Worm (Caenorhabditis elegans) whole organism, L4 larva: ENCODE data around the gene B0336.12.
A peak's percentile ranks its signal among the peaks of the same experiment; 100 is the strongest.

ENCODE experiments used
- F49E8.2 ChIP-seq: sonication (generic microtip); optimal IDR thresholded peaks from 2 replicates; lab custom pipeline; 2016; ENCODE audit warnings: missing compliant biosample characterization, mild to moderate bottlenecking, missing genetic modification characterization, borderline replicate concordance
- Y48G9A.11 ChIP-seq: fragments of 200-800 bp; sonication (Bioruptor generic); IDR thresholded peaks from 2 replicates; pipeline ENCODE4 v1.3.6; 2022; ENCODE audit warnings: missing genetic modification reagents, missing genetic modification characterization, missing compliant biosample characterization
- aha-1 ChIP-seq: fragments of 150-350 bp; peaks from one replicate; lab custom pipeline; 2014; ENCODE audit warnings: missing biosample characterization, missing genetic modification characterization
- ceh-82 ChIP-seq: sonication (generic microtip); optimal IDR thresholded peaks from 2 replicates; lab custom pipeline; 2017; ENCODE audit warnings: missing biosample characterization, missing genetic modification characterization
- ctbp-1 ChIP-seq: fragments of 200-800 bp; sonication (Bioruptor generic); IDR thresholded peaks from 2 replicates; pipeline ENCODE4 v1.3.6; 2022; ENCODE audit warnings: missing genetic modification reagents, missing genetic modification characterization, missing compliant biosample characterization
- daf-19 ChIP-seq: fragments of 200-800 bp; sonication (Bioruptor generic); conservative IDR thresholded peaks from 2 replicates; pipeline ENCODE4 v1.3.6; 2022; ENCODE audit warnings: missing genetic modification characterization, missing compliant biosample characterization
- daf-8 ChIP-seq: fragments of 200-800 bp; sonication (Bioruptor generic); IDR thresholded peaks from 2 replicates; pipeline ENCODE4 v1.3.6; 2022; ENCODE audit warnings: missing genetic modification characterization, missing compliant biosample characterization
- dmd-9 ChIP-seq: fragments of 200-800 bp; sonication (Bioruptor generic); IDR thresholded peaks from 2 replicates; pipeline ENCODE4 v1.3.6; 2022; ENCODE audit warnings: missing genetic modification reagents, missing genetic modification characterization, missing compliant biosample characterization
- jun-1 ChIP-seq: fragments of 150-350 bp; optimal IDR thresholded peaks from 2 replicates; lab custom pipeline; 2014; ENCODE audit warnings: missing biosample characterization, missing genetic modification reagents, missing genetic modification characterization
- lim-7 ChIP-seq: fragments of 200-800 bp; sonication (Bioruptor generic); IDR thresholded peaks from 2 replicates; pipeline ENCODE4 v1.3.6; 2022; ENCODE audit warnings: missing genetic modification characterization, missing compliant biosample characterization
- lin-29 ChIP-seq: fragments of 200-800 bp; sonication (Bioruptor generic); IDR thresholded peaks from 2 replicates; pipeline ENCODE4 v1.3.6; 2022; ENCODE audit warnings: missing genetic modification reagents, missing genetic modification characterization, missing compliant biosample characterization
- lin-39 ChIP-seq: fragments of 150-350 bp; optimal IDR thresholded peaks from 2 replicates; lab custom pipeline; 2014; ENCODE audit warnings: missing biosample characterization, missing genetic modification reagents, missing genetic modification characterization
- madf-5 ChIP-seq, 2 experiments: fragments of 200-800 bp; sonication (Bioruptor generic); IDR thresholded peaks; 2 replicates each; pipeline ENCODE4 v1.3.6; 2022; ENCODE audit warnings: missing compliant biosample characterization in 2 of 2, missing genetic modification characterization in 2 of 2
- mdl-1 ChIP-seq, 2 experiments: fragments of 150-350 bp in 1 of 2; sonication (generic microtip) in 1 of 2; optimal IDR thresholded peaks; 2 replicates each; lab custom pipeline; 2014 to 2017; ENCODE audit warnings: missing biosample characterization in 2 of 2, missing genetic modification characterization in 2 of 2
- mdt-29 ChIP-seq: fragments of 200-800 bp; sonication (Bioruptor generic); IDR thresholded peaks from 2 replicates; pipeline ENCODE4 v1.3.6; 2022; ENCODE audit warnings: missing genetic modification reagents, missing genetic modification characterization, missing compliant biosample characterization
- mep-1 ChIP-seq: fragments of 150-350 bp; sonication (generic microtip); optimal IDR thresholded peaks from 3 replicates; lab custom pipeline; 2014; ENCODE audit warnings: missing biosample characterization, missing genetic modification characterization
- nhr-10 ChIP-seq: fragments of 150-350 bp; optimal IDR thresholded peaks from 2 replicates; lab custom pipeline; 2014; ENCODE audit warnings: missing biosample characterization, missing genetic modification characterization
- nhr-102 ChIP-seq: sonication (generic microtip); optimal IDR thresholded peaks from 2 replicates; lab custom pipeline; 2016; ENCODE audit warnings: mild to moderate bottlenecking, missing genetic modification characterization, moderate library complexity, missing compliant biosample characterization
- nhr-25 ChIP-seq: sonication (generic microtip); optimal IDR thresholded peaks from 2 replicates; lab custom pipeline; 2017; ENCODE audit warnings: missing genetic modification characterization, mild to moderate bottlenecking, missing compliant biosample characterization, antibody characterized with exemption, moderate library complexity, borderline replicate concordance; ENCODE audit not compliant: insufficient read depth
- nhr-28 ChIP-seq: fragments of 150-350 bp; optimal IDR thresholded peaks from 2 replicates; lab custom pipeline; 2014; ENCODE audit warnings: missing biosample characterization, missing genetic modification characterization
- nhr-6 ChIP-seq: fragments of 150-350 bp; optimal IDR thresholded peaks from 2 replicates; lab custom pipeline; 2014; ENCODE audit warnings: missing biosample characterization, missing genetic modification characterization
- nhr-76 ChIP-seq: fragments of 150-350 bp; optimal IDR thresholded peaks from 2 replicates; lab custom pipeline; 2014; ENCODE audit warnings: missing biosample characterization, missing genetic modification characterization
- nhr-77 ChIP-seq: fragments of 150-350 bp; optimal IDR thresholded peaks from 2 replicates; lab custom pipeline; 2014; ENCODE audit warnings: missing biosample characterization, missing genetic modification characterization
- pqm-1 ChIP-seq: sonication (generic microtip); optimal IDR thresholded peaks from 2 replicates; lab custom pipeline; 2017; ENCODE audit warnings: missing biosample characterization, missing genetic modification characterization
- rbr-2 ChIP-seq: sonication (generic microtip); optimal IDR thresholded peaks from 2 replicates; lab custom pipeline; 2016; ENCODE audit warnings: missing genotype, missing genetic modification characterization, missing compliant biosample characterization
- snpc-1.2 ChIP-seq: fragments of 200-800 bp; sonication (Bioruptor generic); IDR thresholded peaks from 2 replicates; pipeline ENCODE4 v1.3.6; 2022; ENCODE audit warnings: missing genetic modification reagents, missing genetic modification characterization, missing compliant biosample characterization
- spr-1 ChIP-seq: sonication (generic microtip); optimal IDR thresholded peaks from 2 replicates; lab custom pipeline; 2016; ENCODE audit warnings: mild to moderate bottlenecking, missing genetic modification characterization, missing compliant biosample characterization
- unc-130 ChIP-seq: sonication (generic microtip); optimal IDR thresholded peaks from 2 replicates; lab custom pipeline; 2016; ENCODE audit warnings: missing genetic modification reagents, missing genetic modification characterization, missing compliant biosample characterization
- unc-62 ChIP-seq, 3 experiments: fragments of 150-350 bp in 1 of 3; sonication (generic microtip); optimal IDR thresholded peaks in 2 of 3; peaks in 1 of 3; 1 replicate in 1 of 3; 2 replicates in 2 of 3; lab custom pipeline; 2014 to 2017; ENCODE audit warnings: missing biosample characterization in 3 of 3, missing genetic modification characterization in 3 of 3, missing genetic modification reagents in 3 of 3, missing genotype in 1 of 3
- zip-11 ChIP-seq: fragments of 200-800 bp; sonication (Bioruptor generic); IDR thresholded peaks from 2 replicates; pipeline ENCODE4 v1.3.6; 2022; ENCODE audit warnings: missing genetic modification characterization, missing compliant biosample characterization

The B0336.12 gene

DNA sequence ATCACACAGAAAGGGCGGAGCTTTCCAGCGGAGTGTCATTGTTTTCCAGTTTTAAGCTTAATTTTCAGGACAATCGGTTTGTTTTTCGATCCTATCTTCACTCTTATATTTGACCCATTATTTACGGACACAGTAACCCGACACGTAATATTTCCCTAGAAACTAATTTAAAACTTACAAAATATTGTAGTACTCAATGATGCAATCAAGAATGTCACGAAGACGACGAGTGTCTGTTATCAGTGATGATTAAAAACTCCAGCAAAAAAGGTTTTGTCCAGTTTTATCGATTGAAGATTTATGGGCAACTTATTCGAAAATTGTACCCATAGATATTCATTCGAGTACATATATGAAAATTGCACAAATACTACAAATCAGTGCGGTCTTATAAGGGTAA lies 23.0 kb upstream of the B0336.12 start, which contains the start of gene B0244.17:
Gene B0244.17, plus strand, starts transcription at position 301 of the 400 bp plus-strand sequence.
- TF ChIP-seq ctbp-1 (GFP tag; lab: Robert Waterston, UW) (no peak), nhr-6 (tag; lab: Kevin White, UChicago) (no peak), nhr-28 (tag; lab: Kevin White, UChicago) (peak; percentile 37), nhr-76 (no peak)

DNA sequence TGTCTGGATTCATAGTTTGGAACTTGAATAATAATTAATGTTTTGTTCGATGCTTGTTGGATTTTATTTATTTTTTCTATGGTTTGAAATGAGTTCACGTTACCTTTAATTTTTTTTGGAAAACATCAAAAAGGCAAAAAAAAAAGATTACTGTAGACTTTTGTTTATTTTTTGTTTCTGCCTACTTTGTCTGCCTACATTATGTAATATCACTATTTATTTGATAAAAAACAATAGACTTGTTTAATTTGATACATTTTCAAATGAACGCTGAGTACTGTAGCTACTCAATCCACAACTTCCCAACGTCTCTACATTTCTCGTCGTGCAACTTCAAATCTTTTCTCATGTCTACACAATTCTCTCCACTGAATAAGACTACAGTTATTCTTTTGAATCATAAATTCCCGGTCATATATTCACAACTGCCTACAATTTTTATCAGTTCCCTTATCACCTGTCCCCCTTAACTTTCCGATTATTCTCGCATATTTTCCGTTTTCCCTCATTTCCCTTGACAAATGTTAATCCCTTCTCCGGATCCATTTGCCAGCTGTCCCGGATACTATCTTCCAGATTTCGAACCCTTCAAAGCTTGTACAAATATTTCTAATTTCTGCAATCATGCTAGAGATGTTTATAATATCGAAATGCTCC lies 21.2 kb upstream of the B0336.12 start, which contains the start of the genes B0244.9 and B0244.7:
Gene B0244.9, minus strand, starts transcription at position 51 of the 657 bp plus-strand sequence.
Gene B0244.7, plus strand, starts transcription at position 522 of the 657 bp plus-strand sequence.
- TF ChIP-seq snpc-1.2 (GFP tag; lab: Robert Waterston, UW) (no peak), daf-8 (no peak), nhr-25 (tag; lab: Kevin White, UChicago) (no peak), lin-29 (GFP tag; lab: Robert Waterston, UW) (no peak), jun-1 (tag; lab: Kevin White, UChicago) (no peak), daf-19 (no peak), unc-62 (GFP tag; optimal IDR thresholded peaks at IDR 0.05 in 1 of 2; lab: Kevin White, UChicago) (no peak), unc-62 (tag; optimal IDR thresholded peaks at IDR 0.05; lab: Kevin White, UChicago) (no peak), nhr-28 (tag; lab: Kevin White, UChicago) (peak; percentile 62), dmd-9 (GFP tag; lab: Robert Waterston, UW) (no peak), pqm-1 (peak; percentile 56), madf-5 (GFP tag; IDR thresholded peaks at IDR 0.05; lab: Robert Waterston, UW) (no peak), ceh-82 (no peak)
- TF ChIP-seq, all 104 proteins: peak for 2

DNA sequence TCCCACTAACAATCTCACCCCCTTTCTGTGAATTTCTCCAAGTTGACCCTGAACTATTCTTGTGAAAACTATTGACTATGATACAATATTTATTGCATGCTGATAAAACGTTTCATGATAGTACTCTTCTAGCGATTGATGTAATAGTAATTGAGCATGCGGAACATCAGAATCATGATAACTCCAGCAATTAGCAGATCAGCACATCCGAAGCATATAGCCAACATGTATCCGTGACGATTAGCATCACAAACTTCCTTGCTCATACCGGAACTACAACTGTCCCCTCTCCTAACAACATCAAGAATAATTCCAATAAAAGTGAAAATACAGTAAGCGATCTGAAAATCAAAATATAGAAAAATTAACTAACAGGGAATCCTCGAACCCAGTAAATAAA lies 20.1 kb upstream of the B0336.12 start:
- TF ChIP-seq unc-62 (GFP tag; optimal IDR thresholded peaks at IDR 0.05 in 1 of 2; lab: Kevin White, UChicago) (peak in 1 of 2 experiments; percentile 28), unc-62 (tag; optimal IDR thresholded peaks at IDR 0.05; lab: Kevin White, UChicago) (no peak), mdt-29 (no peak), zip-11 (GFP tag; lab: Robert Waterston, UW) (no peak), aha-1 (tag; lab: Kevin White, UChicago) (peak; percentile 28)

DNA sequence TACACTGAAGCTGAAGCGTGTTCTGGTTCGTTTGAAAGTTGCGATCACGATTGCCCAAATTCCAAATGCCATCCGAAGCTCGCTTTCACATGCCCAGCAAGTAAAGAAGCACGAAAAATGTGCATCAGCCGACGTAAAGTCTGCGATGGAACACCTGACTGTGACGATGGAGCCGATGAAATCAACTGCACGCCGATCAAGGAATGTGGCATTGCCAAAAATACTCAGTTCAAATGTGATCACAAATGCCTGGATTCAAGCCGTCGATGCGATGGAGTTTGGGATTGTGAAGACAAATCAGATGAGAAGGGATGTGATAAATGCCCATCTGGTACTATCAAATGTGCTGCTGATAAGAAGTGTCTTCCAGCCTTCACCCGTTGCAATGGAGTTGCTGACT lies 19.4 kb upstream of the B0336.12 start:
- TF ChIP-seq aha-1 (tag; lab: Kevin White, UChicago) (peak; percentile 93), nhr-77 (tag; lab: Kevin White, UChicago) (no peak)
- TF ChIP-seq, all 104 proteins: peak for 1

DNA sequence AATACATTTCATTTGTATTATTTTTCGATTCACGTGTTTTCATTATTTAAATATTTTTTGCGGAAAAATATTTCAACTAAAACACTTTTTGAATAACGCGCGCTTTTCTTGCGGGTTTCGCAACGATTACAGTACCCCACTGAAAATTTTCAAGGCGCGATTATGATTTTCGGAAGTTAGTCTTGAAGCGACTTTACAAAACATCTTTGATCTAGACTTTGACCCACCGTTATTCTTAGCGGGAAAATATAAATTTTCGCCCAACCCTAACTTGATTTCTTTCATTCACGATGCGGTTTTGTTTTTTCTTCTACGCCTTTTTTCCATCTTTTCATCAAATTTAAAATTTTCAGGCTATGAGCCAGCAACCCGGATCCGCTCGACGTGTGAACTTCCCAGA lies 17.9 kb upstream of the B0336.12 start, which contains the start of gene egg-1:
Gene egg-1, plus strand, starts transcription at position 354 of the 400 bp plus-strand sequence.
- TF ChIP-seq F49E8.2 (tag; lab: Kevin White, UChicago), result peak; percentile 91
- no peak for TF ChIP-seq nhr-10 (tag; lab: Kevin White, UChicago)
- 0 out of 2 replicates have a peak, but pooled peaks have one; percentile 10 for TF ChIP-seq mdt-29
- peak; percentile 40 for TF ChIP-seq aha-1 (tag; lab: Kevin White, UChicago)
- TF ChIP-seq lim-7 (GFP tag; lab: Robert Waterston, UW), result no peak
- TF ChIP-seq unc-130 (GFP tag; lab: Kevin White, UChicago), result peak; percentile 85
- TF ChIP-seq lin-39, result no peak
- no peak for TF ChIP-seq pqm-1
- TF ChIP-seq mdl-1 (tag; optimal IDR thresholded peaks at IDR 0.05; lab: Kevin White, UChicago), result no peak
- TF ChIP-seq snpc-1.2 (GFP tag; lab: Robert Waterston, UW), result peak; percentile 43; the same call in 1 of the 2 replicates
- no peak for TF ChIP-seq rbr-2 (tag; lab: Kevin White, UChicago)
- TF ChIP-seq nhr-102 (tag; lab: Kevin White, UChicago), result no peak
- peak; percentile 78 for TF ChIP-seq Y48G9A.11
- TF ChIP-seq mep-1, result no peak
- TF ChIP-seq spr-1 (tag; lab: Kevin White, UChicago), result no peak
